Fruit fly (Drosophila melanogaster) whole organism, embryonic: ENCODE data around the gene Sil1.

ENCODE experiments used
- ATbp ChIP-seq: fragments of 200-800 bp; sonication (Bioruptor generic); optimal IDR thresholded peaks from 2 replicates; lab custom pipeline; 2017; ENCODE audit warnings: missing biosample characterization, mild to moderate bottlenecking, missing genetic modification characterization, missing genetic modification reagents
- Aef1 ChIP-seq: fragments of 200-800 bp; sonication (Bioruptor generic); IDR thresholded peaks from 3 replicates; pipeline ENCODE4 v1.3.6; 2022; ENCODE audit warnings: missing biosample characterization, missing genetic modification characterization
- Bteb2 ChIP-seq: fragments of 200-800 bp; sonication (Bioruptor generic); optimal IDR thresholded peaks from 2 replicates; lab custom pipeline; 2016; ENCODE audit warnings: missing biosample characterization, missing genetic modification characterization
- CG10274 ChIP-seq: fragments of 200-800 bp; sonication (Bioruptor generic); optimal IDR thresholded peaks from 3 replicates; lab custom pipeline; 2017; ENCODE audit warnings: missing biosample characterization, mild to moderate bottlenecking, missing genetic modification characterization
- CG11723 ChIP-seq: fragments of 200-800 bp; sonication (Bioruptor generic); optimal IDR thresholded peaks from 2 replicates; lab custom pipeline; 2017; ENCODE audit warnings: missing biosample characterization, mild to moderate bottlenecking, missing genetic modification characterization
- CG12219 ChIP-seq: fragments of 200-800 bp; sonication (Bioruptor generic); optimal IDR thresholded peaks from 3 replicates; lab custom pipeline; 2018; ENCODE audit warnings: missing biosample characterization, mild to moderate bottlenecking, missing genetic modification characterization
- CG13624 ChIP-seq: fragments of 200-800 bp; sonication (Bioruptor generic); optimal IDR thresholded peaks from 2 replicates; lab custom pipeline; 2016; ENCODE audit warnings: missing biosample characterization, missing genetic modification characterization
- CG17328 ChIP-seq: fragments of 200-800 bp; sonication (Bioruptor generic); IDR thresholded peaks from 2 replicates; pipeline ENCODE4 v1.3.6; 2022; ENCODE audit warnings: missing biosample characterization, missing genetic modification characterization
- CG17385 ChIP-seq: fragments of 200-800 bp; sonication (Bioruptor generic); optimal IDR thresholded peaks from 3 replicates; lab custom pipeline; 2018; ENCODE audit warnings: missing biosample characterization, mild to moderate bottlenecking, missing genetic modification characterization
- CG17568 ChIP-seq: fragments of 200-800 bp; sonication (Bioruptor generic); optimal IDR thresholded peaks from 2 replicates; lab custom pipeline; 2018; ENCODE audit warnings: missing biosample characterization, mild to moderate bottlenecking, missing genetic modification characterization, moderate library complexity
- CG18619 ChIP-seq: fragments of 200-800 bp; sonication (Bioruptor generic); optimal IDR thresholded peaks from 3 replicates; lab custom pipeline; 2017; ENCODE audit warnings: missing biosample characterization, mild to moderate bottlenecking, missing genetic modification characterization
- CG2116 ChIP-seq: fragments of 200-800 bp; sonication (Bioruptor generic); optimal IDR thresholded peaks from 3 replicates; lab custom pipeline; 2018; ENCODE audit warnings: missing biosample characterization, mild to moderate bottlenecking, missing genetic modification characterization
- CG2120 ChIP-seq: fragments of 200-800 bp; sonication (Bioruptor generic); optimal IDR thresholded peaks from 3 replicates; lab custom pipeline; 2016; ENCODE audit warnings: missing biosample characterization, missing genetic modification characterization
- CG2712 ChIP-seq: fragments of 200-800 bp; optimal IDR thresholded peaks from 3 replicates; lab custom pipeline; 2019; ENCODE audit warnings: missing biosample characterization, mild to moderate bottlenecking, missing genetic modification characterization, moderate library complexity
- CG30431 ChIP-seq: fragments of 200-800 bp; sonication (Bioruptor generic); optimal IDR thresholded peaks from 2 replicates; lab custom pipeline; 2017; ENCODE audit warnings: missing biosample characterization, missing genetic modification characterization
- CG7556 ChIP-seq: fragments of 200-800 bp; sonication (Bioruptor generic); optimal IDR thresholded peaks from 2 replicates; lab custom pipeline; 2017; ENCODE audit warnings: missing biosample characterization, mild to moderate bottlenecking, missing genetic modification characterization
- CG9932 ChIP-seq: fragments of 200-800 bp; sonication (Bioruptor generic); IDR thresholded peaks from 2 replicates; pipeline ENCODE4 v1.3.6; 2022; ENCODE audit warnings: missing biosample characterization, missing genetic modification characterization
- CoRest ChIP-seq: fragments of 200-800 bp; sonication (Bioruptor generic); optimal IDR thresholded peaks from 3 replicates; lab custom pipeline; 2018; ENCODE audit warnings: missing biosample characterization, mild to moderate bottlenecking, missing genetic modification characterization, moderate library complexity
- CrebB ChIP-seq: fragments of 200-800 bp; sonication (Bioruptor generic); optimal IDR thresholded peaks from 3 replicates; lab custom pipeline; 2018; ENCODE audit warnings: missing biosample characterization, mild to moderate bottlenecking, missing genetic modification characterization
- D19B ChIP-seq: fragments of 200-800 bp; sonication (Bioruptor generic); optimal IDR thresholded peaks from 2 replicates; lab custom pipeline; 2017; ENCODE audit warnings: missing biosample characterization, mild to moderate bottlenecking, missing genetic modification characterization
- Dbx ChIP-seq: fragments of 200-800 bp; sonication (Bioruptor generic); IDR thresholded peaks from 3 replicates; pipeline ENCODE4 v1.3.6; 2022; ENCODE audit warnings: missing biosample characterization, missing genetic modification characterization
- Ets65A ChIP-seq: fragments of 200-800 bp; sonication (Bioruptor generic); peaks from one replicate; lab custom pipeline; 2016; ENCODE audit warnings: missing biosample characterization, missing genetic modification characterization
- Gug ChIP-seq: fragments of 200-800 bp; sonication (Bioruptor generic); IDR thresholded peaks from 4 replicates; pipeline ENCODE4 v1.3.6; 2022; ENCODE audit warnings: missing biosample characterization, missing genetic modification characterization
- HHEX ChIP-seq: fragments of 200-800 bp; sonication (Bioruptor generic); optimal IDR thresholded peaks from 3 replicates; lab custom pipeline; 2017; ENCODE audit warnings: missing biosample characterization, mild to moderate bottlenecking, missing genetic modification characterization, missing genetic modification reagents
- HLH54F ChIP-seq: fragments of 200-800 bp; sonication (Bioruptor generic); optimal IDR thresholded peaks from 3 replicates; lab custom pipeline; 2016; ENCODE audit warnings: missing biosample characterization, missing genetic modification characterization
- Jarid2 ChIP-seq: fragments of 200-800 bp; sonication (Bioruptor generic); optimal IDR thresholded peaks from 3 replicates; lab custom pipeline; 2017; ENCODE audit warnings: mild to moderate bottlenecking, missing biosample characterization, missing genetic modification reagents, missing genetic modification characterization
- MESR4 ChIP-seq: fragments of 200-800 bp; sonication (Bioruptor generic); optimal IDR thresholded peaks from 2 replicates; lab custom pipeline; 2018; ENCODE audit warnings: missing biosample characterization, mild to moderate bottlenecking, missing genetic modification characterization, moderate library complexity
- Med ChIP-seq: fragments of 200-800 bp; sonication (Bioruptor generic); peaks from one replicate; lab custom pipeline; 2016; ENCODE audit warnings: missing biosample characterization, missing genetic modification characterization, mild to moderate bottlenecking, inconsistent platforms, moderate library complexity
- Mrtf ChIP-seq: fragments of 200-800 bp; sonication (Bioruptor generic); IDR thresholded peaks from 3 replicates; pipeline ENCODE4 v1.3.6; 2022; ENCODE audit warnings: missing biosample characterization, missing genetic modification characterization
- Myb ChIP-seq: fragments of 200-800 bp; sonication (Bioruptor generic); optimal IDR thresholded peaks from 2 replicates; lab custom pipeline; 2016; ENCODE audit warnings: missing biosample characterization, missing genetic modification characterization
- NC2β ChIP-seq: fragments of 200-800 bp; sonication (Bioruptor generic); optimal IDR thresholded peaks from 2 replicates; lab custom pipeline; 2016; ENCODE audit warnings: missing biosample characterization, missing genetic modification characterization
- Stat92E ChIP-seq, 3 experiments: fragments of >200 bp in 2 of 3; fragments of 200-800 bp in 1 of 3; sonication (Bioruptor generic) in 1 of 3; optimal IDR thresholded peaks; 2 replicates each; lab custom pipeline; 2017 to 2019; ENCODE audit warnings: missing biosample characterization in 3 of 3, missing genetic modification characterization in 3 of 3, mild to moderate bottlenecking in 1 of 3, moderate library complexity in 1 of 3
- ab ChIP-seq: fragments of 200-800 bp; sonication (Bioruptor generic); optimal IDR thresholded peaks from 2 replicates; lab custom pipeline; 2016; ENCODE audit warnings: missing biosample characterization, missing genetic modification characterization
- abd-A ChIP-seq: fragments of 200-800 bp; sonication (Bioruptor generic); optimal IDR thresholded peaks from 3 replicates; lab custom pipeline; 2019; ENCODE audit warnings: missing biosample characterization, mild to moderate bottlenecking, missing genetic modification characterization, moderate library complexity
- ac ChIP-seq: fragments of 200-800 bp; sonication (Bioruptor generic); optimal IDR thresholded peaks from 3 replicates; lab custom pipeline; 2017; ENCODE audit warnings: missing biosample characterization, mild to moderate bottlenecking, missing genetic modification characterization
- amos ChIP-seq: fragments of 200-800 bp; sonication (Bioruptor generic); IDR thresholded peaks from 2 replicates; pipeline ENCODE4 v1.3.6; 2022; ENCODE audit warnings: missing biosample characterization, missing genetic modification characterization; ENCODE audit not compliant: partially characterized antibody
- ap ChIP-seq: fragments of 200-800 bp; sonication (Bioruptor generic); IDR thresholded peaks from 2 replicates; pipeline ENCODE4 v1.3.6; 2022; ENCODE audit warnings: missing biosample characterization, missing genetic modification characterization
- az2 ChIP-seq: fragments of 200-800 bp; sonication (Bioruptor generic); optimal IDR thresholded peaks from 3 replicates; lab custom pipeline; 2016; ENCODE audit warnings: missing biosample characterization, missing genetic modification characterization
- bsh ChIP-seq, 2 experiments: fragments of 200-800 bp; sonication (Bioruptor generic); optimal IDR thresholded peaks; 2 replicates each; lab custom pipeline; 2017 to 2018; ENCODE audit warnings: mild to moderate bottlenecking in 2 of 2, missing biosample characterization in 2 of 2, missing genetic modification characterization in 2 of 2, moderate library complexity in 1 of 2
- cg ChIP-seq: fragments of 200-800 bp; sonication (Bioruptor generic); optimal IDR thresholded peaks from 3 replicates; lab custom pipeline; 2019; ENCODE audit warnings: missing biosample characterization, mild to moderate bottlenecking, missing genetic modification characterization, moderate library complexity
- ewg ChIP-seq: fragments of 200-800 bp; sonication (Bioruptor generic); optimal IDR thresholded peaks from 3 replicates; lab custom pipeline; 2017; ENCODE audit warnings: mild to moderate bottlenecking, missing biosample characterization, missing genetic modification reagents, missing genetic modification characterization
- inv ChIP-seq: fragments of 200-800 bp; sonication (Bioruptor generic); IDR thresholded peaks from 2 replicates; pipeline ENCODE4 v1.3.6; 2022; ENCODE audit warnings: missing biosample characterization, missing genetic modification characterization; ENCODE audit not compliant: partially characterized antibody
- jumu ChIP-seq: fragments of 200-800 bp; sonication (Bioruptor generic); optimal IDR thresholded peaks from 3 replicates; lab custom pipeline; 2016; ENCODE audit warnings: missing biosample characterization, missing genetic modification characterization
- maf-S ChIP-seq: fragments of 200-800 bp; sonication (Bioruptor generic); optimal IDR thresholded peaks from 2 replicates; lab custom pipeline; 2016; ENCODE audit warnings: missing biosample characterization, missing genetic modification characterization
- sc ChIP-seq, 3 experiments: fragments of >200 bp in 2 of 3; fragments of 200-800 bp in 1 of 3; sonication (Bioruptor generic) in 1 of 3; optimal IDR thresholded peaks; 2 replicates in 2 of 3; 3 replicates in 1 of 3; lab custom pipeline; 2017; ENCODE audit warnings: mild to moderate bottlenecking in 1 of 3, missing biosample characterization in 1 of 3, missing genetic modification characterization in 1 of 3, missing genetic modification reagents in 1 of 3
- sob ChIP-seq: fragments of 200-800 bp; sonication (Bioruptor generic); IDR thresholded peaks from 2 replicates; pipeline ENCODE4 v1.3.6; 2022; ENCODE audit warnings: missing biosample characterization, missing genetic modification characterization
- tin ChIP-seq: fragments of 200-800 bp; sonication (Bioruptor generic); optimal IDR thresholded peaks from 3 replicates; lab custom pipeline; 2016; ENCODE audit warnings: missing biosample characterization, missing genetic modification characterization
- tll ChIP-seq, 2 experiments: fragments of 200-800 bp in 1 of 2; fragments of >200 bp in 1 of 2; sonication (Bioruptor generic) in 1 of 2; optimal IDR thresholded peaks; 2 replicates each; lab custom pipeline; 2017 to 2019; ENCODE audit warnings: missing biosample characterization in 2 of 2, missing genetic modification characterization in 2 of 2, mild to moderate bottlenecking in 1 of 2, moderate library complexity in 1 of 2
- yki ChIP-seq: fragments of >200 bp; optimal IDR thresholded peaks from 3 replicates; lab custom pipeline; 2018
- zen ChIP-seq: fragments of 200-800 bp; sonication (Bioruptor generic); optimal IDR thresholded peaks from 3 replicates; lab custom pipeline; 2018; ENCODE audit warnings: missing biosample characterization, mild to moderate bottlenecking, missing genetic modification characterization, moderate library complexity

Sil1 gene

dm6 chr3R:25262322-25262761, 27.0 kb upstream of the Sil1 start, which contains the start of the genes Kdsr and CG11858 (continued):
- TF ChIP-seq HLH54F = peak; percentile 43
- TF ChIP-seq CG11723 = no peak
- peak; percentile 51 for TF ChIP-seq Myb
- no peak for TF ChIP-seq ab
- no peak for TF ChIP-seq inv (GFP tag; lab: Robert Waterston, UW)
- peak; percentile 94 for TF ChIP-seq Ets65A
- peak; percentile 51 for TF ChIP-seq zen (tag; lab: Kevin White, UChicago)
- no peak for TF ChIP-seq ATbp (GFP tag; lab: Kevin White, UChicago)
- TF ChIP-seq CG13624 (GFP tag; lab: Kevin White, UChicago) = peak; percentile 61
- TF ChIP-seq CG9932 (GFP tag; lab: Robert Waterston, UW) = peak; percentile 80
- TF ChIP-seq tll (GFP tag; optimal IDR thresholded peaks at IDR 0.05; lab: Kevin White, UChicago) = no peak
- TF ChIP-seq ac (GFP tag; lab: Kevin White, UChicago) = no peak
- TF ChIP-seq CG12219 = no peak
- TF ChIP-seq CG2712 (tag; lab: Kevin White, UChicago) = peak; percentile 82
- TF ChIP-seq abd-A = no peak
- TF ChIP-seq CG7556 (GFP tag; lab: Kevin White, UChicago) = no peak
- TF ChIP-seq NC2β = peak; percentile 46
- TF ChIP-seq Gug (GFP tag; lab: Robert Waterston, UW) = no peak
- TF ChIP-seq Stat92E (GFP tag; optimal IDR thresholded peaks at IDR 0.05; lab: Kevin White, UChicago) = no peak
- no peak for TF ChIP-seq ewg (GFP tag; lab: Kevin White, UChicago)
- peak; percentile 71 for TF ChIP-seq CoRest (tag; lab: Kevin White, UChicago)
- peak; percentile 61; the same call in 1 of the 3 replicates for TF ChIP-seq Dbx (GFP tag; lab: Robert Waterston, UW)
- peak; percentile 12 for TF ChIP-seq HHEX
- peak; percentile 63 for TF ChIP-seq CG2116 (GFP tag; lab: Kevin White, UChicago)
- TF ChIP-seq Aef1 (GFP tag; lab: Robert Waterston, UW) = peak; percentile 53
- no peak for TF ChIP-seq yki (lab: Kevin White, UChicago)
- TF ChIP-seq jumu (GFP tag; lab: Kevin White, UChicago) = peak; percentile 44
- TF ChIP-seq CG18619 (GFP tag; lab: Kevin White, UChicago) = peak; percentile 25
- no peak for TF ChIP-seq CG30431 (GFP tag; lab: Kevin White, UChicago)
- TF ChIP-seq az2 (GFP tag; lab: Kevin White, UChicago) = peak; percentile 52
- TF ChIP-seq maf-S (GFP tag; lab: Kevin White, UChicago) = peak; percentile 40
- no peak for TF ChIP-seq Jarid2 (GFP tag; lab: Kevin White, UChicago)
- no peak for TF ChIP-seq cg (GFP tag; lab: Kevin White, UChicago)
- TF ChIP-seq ap = no peak
- no peak for TF ChIP-seq D19B (GFP tag; lab: Kevin White, UChicago)
- peak; percentile 44 for TF ChIP-seq CrebB (tag; lab: Kevin White, UChicago)
- TF ChIP-seq CG2120 (GFP tag; lab: Kevin White, UChicago) = peak; percentile 82
- peak; percentile 29 for TF ChIP-seq CG17385 (GFP tag; lab: Kevin White, UChicago)
- peak; percentile 72 for TF ChIP-seq sob (GFP tag; lab: Robert Waterston, UW)
- TF ChIP-seq Med (GFP tag; lab: Kevin White, UChicago) = peak; percentile 95
- no peak for TF ChIP-seq Mrtf
- TF ChIP-seq Bteb2 (GFP tag; lab: Kevin White, UChicago) = peak; percentile 68
- TF ChIP-seq CG10274 (GFP tag; lab: Kevin White, UChicago) = no peak
- TF ChIP-seq CG17328 (GFP tag; lab: Robert Waterston, UW) = peak; percentile 65
- TF ChIP-seq MESR4 = peak; percentile 43
- no peak for TF ChIP-seq CG17568 (GFP tag; lab: Kevin White, UChicago)
- no peak for TF ChIP-seq amos (GFP tag; lab: Robert Waterston, UW)
- TF ChIP-seq bsh (GFP tag; optimal IDR thresholded peaks at IDR 0.05; lab: Kevin White, UChicago) = peak in 1 of 2 experiments; percentile 68
- TF ChIP-seq tin (GFP tag; lab: Kevin White, UChicago) = peak; percentile 34
- TF ChIP-seq sc (optimal IDR thresholded peaks at IDR 0.05; lab: Kevin White, UChicago) = no peak
- TF ChIP-seq sc (GFP tag; optimal IDR thresholded peaks at IDR 0.05; lab: Kevin White, UChicago) = no peak
